Fruit fly (Drosophila melanogaster): ENCODE measurements around the gene CG6231.

The CG6231 gene

dm6 chr3R:19642092-19642892 is 9.8 kb upstream of the CG6231 start, which contains the start of gene subdued:
subdued (minus strand) TSS chr3R:19642722.
- TF ChIP-seq noc (tag; optimal IDR thresholded peaks at IDR 0.05) = no peak

DNA sequence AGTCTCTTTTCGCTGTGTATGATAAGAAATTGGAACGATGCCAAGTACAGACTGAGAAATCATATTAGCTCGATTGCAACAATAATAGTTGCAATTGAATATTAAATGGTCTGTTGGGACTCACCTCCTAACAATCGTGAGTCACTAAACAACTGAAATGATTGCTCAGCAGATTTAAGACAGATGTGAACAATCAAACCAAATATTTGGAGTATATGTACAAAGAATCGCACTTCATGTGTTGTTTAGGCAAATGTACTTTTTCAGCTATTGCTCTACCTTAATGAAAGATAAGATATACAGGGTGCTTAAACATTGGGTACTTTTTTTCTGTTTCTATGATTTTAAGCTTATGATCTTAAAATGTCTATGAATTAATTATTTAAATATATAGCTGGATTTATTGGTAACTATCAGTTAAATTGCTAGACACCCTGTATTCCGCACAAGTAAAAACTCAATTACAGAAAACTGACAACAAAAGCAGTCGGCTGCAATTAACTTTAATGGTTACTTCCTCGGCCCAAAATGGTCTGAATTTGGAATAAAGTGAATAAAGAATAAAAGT is 9.1 kb upstream of the CG6231 start:
- peak; percentile 90 for TF ChIP-seq noc (tag; optimal IDR thresholded peaks at IDR 0.05)

DNA sequence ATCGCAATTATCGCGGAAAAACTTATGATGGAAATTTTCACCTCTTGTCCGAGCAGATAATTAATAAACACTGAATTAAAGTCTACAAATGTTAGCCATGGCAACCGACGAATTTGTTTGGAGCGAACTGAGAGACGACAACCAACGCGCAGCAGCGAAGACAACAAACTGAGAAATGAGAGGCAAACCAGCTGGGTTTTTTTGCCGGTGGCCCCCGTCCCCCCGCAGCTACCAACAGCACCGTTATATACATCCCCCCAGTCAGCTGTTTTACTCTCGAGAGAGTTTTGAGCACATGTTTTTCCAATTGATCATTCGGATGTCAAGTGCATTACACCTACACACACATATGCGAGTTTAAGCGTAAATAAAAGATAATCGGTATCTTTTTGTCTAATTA is 8.5 kb upstream of the CG6231 start:
- no peak for TF ChIP-seq noc (tag; optimal IDR thresholded peaks at IDR 0.05)

DNA sequence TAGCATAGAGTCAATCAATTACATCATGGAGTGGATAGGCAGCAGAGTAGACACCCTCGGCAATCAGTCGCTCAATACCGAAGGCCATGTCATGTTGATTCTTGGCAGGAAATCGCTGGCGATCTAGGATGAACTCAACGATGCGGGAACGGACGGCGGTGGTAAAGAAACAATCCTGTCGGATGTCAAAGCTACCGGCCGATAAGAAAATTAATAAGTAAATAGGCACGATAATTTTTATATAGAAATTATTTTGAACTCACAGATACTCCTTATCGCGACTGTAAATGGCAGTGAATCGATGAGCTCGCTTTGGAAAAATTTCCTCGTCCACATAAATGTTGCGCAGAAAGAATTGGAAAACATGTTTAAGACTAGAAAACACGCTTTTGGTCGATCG is 5.5 kb upstream of the CG6231 start:
- TF ChIP-seq noc (tag; optimal IDR thresholded peaks at IDR 0.05) = no peak

DNA sequence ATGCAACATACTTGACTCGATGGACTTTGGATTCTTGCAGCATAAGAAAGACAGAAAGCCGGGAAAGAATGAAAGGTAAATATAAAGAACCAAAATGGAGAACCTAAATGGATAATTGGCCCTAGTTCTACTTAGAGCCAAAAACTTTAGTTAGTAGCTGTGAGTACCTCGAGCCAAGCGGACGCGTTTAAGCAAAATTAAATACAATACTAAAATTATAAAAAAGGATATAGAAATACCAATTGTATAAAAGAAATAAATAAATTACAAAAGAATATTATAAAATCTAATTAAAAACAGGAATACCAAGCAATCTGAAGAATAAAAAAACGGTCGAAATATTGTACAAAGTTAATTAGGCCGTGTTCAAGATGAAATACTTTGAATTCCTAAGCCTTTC is 2.1 kb upstream of the CG6231 start, which contains the start of gene CG34138:
Gene CG34138, plus strand, starts transcription at position 301 of the 400 bp plus-strand sequence.
- TF ChIP-seq noc (tag; optimal IDR thresholded peaks at IDR 0.05) = no peak

DNA sequence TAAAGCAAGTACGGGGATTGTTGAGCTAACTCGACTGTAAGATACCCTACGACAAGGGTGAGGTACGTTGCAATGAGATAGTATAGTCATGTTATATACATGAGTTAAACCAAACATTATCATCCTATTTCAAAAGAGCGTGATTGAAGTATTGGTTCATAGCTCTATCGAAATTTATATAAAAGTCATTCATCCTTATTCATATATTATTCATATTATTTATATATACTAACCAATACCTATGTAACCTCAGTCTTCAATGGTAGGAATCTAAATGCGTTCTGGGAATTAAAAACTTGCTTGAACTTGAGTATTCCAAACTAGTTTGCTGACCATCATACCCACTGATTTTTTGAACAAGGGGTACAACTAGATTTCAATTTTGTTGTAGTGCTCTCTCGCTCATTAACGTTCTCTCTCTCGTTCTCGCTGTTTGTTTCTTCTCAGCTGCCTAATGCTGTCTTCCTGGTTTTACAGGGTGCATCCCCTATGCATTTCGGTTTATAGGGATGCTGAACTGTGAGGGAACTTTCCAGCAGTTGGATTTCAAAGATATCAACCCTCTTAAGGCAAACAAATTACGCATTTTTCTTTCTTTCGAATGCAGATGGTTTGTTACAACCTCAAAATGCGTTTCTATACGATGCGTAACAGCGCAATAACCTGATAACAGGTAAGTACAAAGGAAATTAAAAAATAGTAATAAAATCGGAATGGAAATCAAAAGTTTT is 4.6 kb downstream of the CG6231 start:
- TF ChIP-seq noc (tag; optimal IDR thresholded peaks at IDR 0.05) = peak; percentile 52

- TF ChIP-seq noc (tag; optimal IDR thresholded peaks at IDR 0.05) = peak; percentile 19
These were observed 7.0 kb downstream of the CG6231 start for dm6 chr3R:19625300-19626230.

DNA sequence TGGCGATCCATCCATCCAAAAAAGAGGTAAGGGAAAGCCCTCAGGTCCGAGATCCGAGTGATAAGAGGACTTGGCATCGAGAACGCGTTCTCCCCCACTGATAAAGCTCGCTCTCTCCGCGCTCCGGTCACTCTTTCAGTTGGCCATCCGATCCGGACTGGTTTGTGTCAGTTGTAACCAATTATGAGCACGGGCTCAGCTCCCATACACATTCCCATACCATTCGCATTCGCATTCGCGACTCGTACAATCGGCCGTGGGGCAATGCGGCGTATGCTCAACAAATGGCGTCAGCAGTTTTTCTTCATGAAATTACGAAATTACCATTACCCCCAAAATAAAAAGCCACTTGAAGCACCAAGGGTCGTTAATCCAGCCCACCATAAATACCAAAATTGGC is 8.0 kb downstream of the CG6231 start:
- no peak for TF ChIP-seq noc (tag; optimal IDR thresholded peaks at IDR 0.05)

DNA sequence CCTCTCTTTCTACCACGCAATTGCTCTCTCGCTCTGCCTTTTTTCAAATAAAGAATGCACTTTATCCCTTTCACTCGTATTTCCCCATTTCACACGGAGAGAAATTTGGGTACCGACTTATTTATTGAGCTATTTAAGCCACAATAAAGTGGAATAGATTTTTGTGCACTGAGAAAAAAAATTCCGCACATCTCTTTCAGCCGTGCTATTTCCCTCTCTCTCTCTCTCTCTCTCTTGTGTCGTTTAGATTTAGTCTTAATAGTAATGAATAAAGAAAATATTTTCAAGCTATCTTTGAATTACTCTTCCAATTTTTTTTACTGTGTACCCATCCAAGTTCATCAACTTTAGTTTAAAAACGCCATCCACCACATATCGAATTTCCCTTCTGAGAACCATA is 8.9 kb downstream of the CG6231 start:
- peak; percentile 6 for TF ChIP-seq noc (tag; optimal IDR thresholded peaks at IDR 0.05)

dm6 chr3R:19622005-19622404 is 10.5 kb downstream of the CG6231 start:
- TF ChIP-seq noc (tag; optimal IDR thresholded peaks at IDR 0.05) = peak; percentile 59

dm6 chr3R:19620953-19621352 is 11.6 kb downstream of the CG6231 start:
- TF ChIP-seq noc (tag; optimal IDR thresholded peaks at IDR 0.05) = no peak

dm6 chr3R:19619908-19620307 is 12.6 kb downstream of the CG6231 start:
- TF ChIP-seq noc (tag; optimal IDR thresholded peaks at IDR 0.05) = no peak

DNA sequence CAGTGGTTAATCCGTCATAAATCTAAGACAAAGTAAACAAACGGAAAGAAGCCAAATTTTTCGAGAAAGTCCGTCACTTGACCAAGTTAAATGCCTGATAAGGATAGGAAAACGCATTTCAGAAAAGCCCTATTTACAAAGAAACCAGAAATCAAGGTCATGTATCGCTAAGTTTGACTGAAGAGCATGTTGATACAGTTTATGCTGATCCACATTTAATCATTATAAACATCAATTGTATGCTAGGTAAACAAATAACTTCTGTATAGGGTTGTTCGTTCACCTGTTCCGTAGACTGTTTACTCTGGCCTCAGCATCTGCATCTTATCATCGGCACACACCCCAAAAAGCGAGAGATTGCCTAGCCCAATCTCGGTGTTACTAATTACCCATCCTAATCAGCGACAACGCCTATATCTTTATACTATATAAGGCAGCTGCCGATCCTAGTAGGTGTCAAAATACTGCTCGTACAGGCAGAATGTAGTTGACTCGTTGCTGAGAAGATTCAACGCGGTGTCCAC is 19.5 kb downstream of the CG6231 start, which contains the start of gene CG16727:
Gene CG16727, plus strand, starts transcription at position 474 of the 524 bp plus-strand sequence.
- peak; percentile 73 for TF ChIP-seq noc (tag; optimal IDR thresholded peaks at IDR 0.05)

DNA sequence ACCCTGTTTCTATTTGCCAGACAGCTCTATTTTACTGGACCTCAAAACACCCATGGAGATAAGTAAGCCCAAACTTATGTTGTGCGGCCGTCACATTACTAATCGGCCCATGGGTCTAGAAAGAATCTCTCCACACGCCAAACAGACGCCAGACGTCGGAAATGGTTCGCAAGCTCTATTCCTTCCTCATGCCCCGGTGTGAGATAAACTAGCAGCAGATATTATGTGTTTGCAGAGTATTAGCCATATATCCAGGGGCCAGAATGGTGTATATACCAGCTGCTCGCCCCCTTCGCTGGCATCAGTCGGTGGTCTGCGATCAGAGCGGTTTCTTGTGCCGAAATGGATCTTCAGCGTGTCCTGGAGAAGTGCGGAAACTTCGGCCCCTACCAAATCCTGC is 22.6 kb downstream of the CG6231 start, which contains the start of gene CG17752:
Gene CG17752, plus strand, starts transcription at position 301 of the 400 bp plus-strand sequence.
- TF ChIP-seq noc (tag; optimal IDR thresholded peaks at IDR 0.05) = no peak

DNA sequence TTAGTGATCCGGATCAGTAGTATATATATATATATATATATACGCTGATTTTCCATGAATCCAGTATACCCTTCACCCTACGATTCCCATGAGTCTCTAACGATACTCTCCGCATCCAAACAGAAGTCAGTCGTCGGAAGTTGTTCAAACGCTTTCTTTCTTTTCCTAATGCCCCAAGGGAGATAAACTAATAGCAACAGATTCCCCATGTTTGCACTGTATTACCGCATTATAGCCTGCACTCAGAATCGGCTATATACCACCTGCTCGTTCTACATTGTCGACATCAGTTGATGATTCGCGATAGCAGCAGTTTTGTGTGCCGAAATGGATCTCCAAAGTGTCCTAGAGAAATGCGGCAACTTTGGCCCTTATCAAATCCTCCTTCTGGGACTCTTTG is 25.6 kb downstream of the CG6231 start, which contains the start of gene CG17751:
Gene CG17751, plus strand, starts transcription at position 301 of the 400 bp plus-strand sequence.
- no peak for TF ChIP-seq noc (tag; optimal IDR thresholded peaks at IDR 0.05)
